Worm (Caenorhabditis elegans) whole organism, L1 larva: ENCODE results near the gene F26F12.8.
A peak's percentile ranks its signal among the peaks of the same experiment; 100 is the strongest.

Experiments used
- ceh-90 ChIP-seq: sonication (generic microtip); optimal IDR thresholded peaks from 2 replicates; lab custom pipeline; 2016; ENCODE audit warnings: missing genetic modification characterization, missing compliant biosample characterization
- elt-3 ChIP-seq, 6 experiments: fragments of 150-350 bp in 1 of 6; sonication (generic microtip); optimal IDR thresholded peaks; 2 replicates each; lab custom pipeline; 2017 to 2018; ENCODE audit warnings: missing biosample characterization in 6 of 6, missing genetic modification characterization in 6 of 6, inconsistent platforms in 1 of 6
- fkh-8 ChIP-seq: sonication (generic microtip); optimal IDR thresholded peaks from 2 replicates; lab custom pipeline; 2016; ENCODE audit warnings: mild to moderate bottlenecking, missing genetic modification characterization, missing compliant biosample characterization
- lin-39 ChIP-seq: fragments of 150-350 bp; optimal IDR thresholded peaks from 2 replicates; lab custom pipeline; 2014; ENCODE audit warnings: missing biosample characterization, missing genetic modification reagents, missing genetic modification characterization
- lsy-2 ChIP-seq, 2 experiments: fragments of 150-350 bp; optimal IDR thresholded peaks; 2 replicates each; lab custom pipeline; 2014; ENCODE audit warnings: missing biosample characterization in 2 of 2, missing genetic modification characterization in 2 of 2
- nhr-20 ChIP-seq: sonication (generic microtip); optimal IDR thresholded peaks from 2 replicates; lab custom pipeline; 2016; ENCODE audit warnings: mild to moderate bottlenecking, missing genetic modification characterization, missing compliant biosample characterization
- nhr-47 ChIP-seq: sonication (generic microtip); optimal IDR thresholded peaks from 2 replicates; lab custom pipeline; 2016; ENCODE audit warnings: mild to moderate bottlenecking, missing genetic modification characterization, moderate library complexity, missing compliant biosample characterization
- nhr-85 ChIP-seq: sonication (generic microtip); peaks from one replicate; lab custom pipeline; 2016; ENCODE audit warnings: missing genetic modification characterization, inconsistent platforms, missing compliant biosample characterization
- unc-62 ChIP-seq: fragments of 150-350 bp; optimal IDR thresholded peaks from 2 replicates; lab custom pipeline; 2014; ENCODE audit warnings: missing biosample characterization, missing genetic modification reagents, missing genetic modification characterization

DNA sequence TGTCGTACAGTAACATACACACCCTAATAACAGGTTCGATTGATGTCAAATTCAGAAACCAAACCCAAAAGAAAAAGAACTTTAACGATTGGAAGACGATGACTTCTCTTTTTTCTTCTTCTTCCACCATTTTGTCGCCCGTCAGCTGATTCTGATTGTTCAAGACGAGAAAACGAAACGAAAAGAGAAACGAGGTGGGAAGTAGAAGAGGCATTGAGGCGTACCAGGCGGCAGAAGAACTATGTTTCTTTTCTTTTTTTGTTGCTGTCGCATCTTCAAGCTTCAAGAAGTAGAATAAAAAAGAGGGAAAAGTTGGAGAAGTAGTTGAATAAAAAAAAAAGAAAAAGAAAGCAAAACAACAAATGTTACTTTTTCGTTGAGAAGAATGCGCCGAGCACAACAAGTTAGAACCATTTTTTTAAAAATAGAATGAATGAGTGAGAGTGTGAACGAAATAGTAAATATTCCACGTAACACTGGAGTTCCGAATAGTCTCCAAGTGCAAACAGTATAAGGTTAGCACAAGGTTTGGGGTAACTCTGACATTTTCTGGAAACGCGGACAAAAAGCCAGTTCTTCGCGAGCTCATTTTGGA lies 14.2 kb downstream of the F26F12.8 start:
- TF ChIP-seq ceh-90 (tag; lab: Kevin White, UChicago) (no peak), lsy-2 (tag; optimal IDR thresholded peaks at IDR 0.05; lab: Kevin White, UChicago) (no peak), fkh-8 (tag; lab: Kevin White, UChicago) (no peak), lin-39 (no peak), unc-62 (GFP tag; lab: Kevin White, UChicago) (no peak), nhr-85 (tag; lab: Kevin White, UChicago) (peak; percentile 29), nhr-20 (tag; lab: Kevin White, UChicago) (no peak), elt-3 (tag; optimal IDR thresholded peaks at IDR 0.05; lab: Kevin White, UChicago) (peak in 1 of 6 experiments; percentile 10), nhr-47 (no peak)
